Worm (Caenorhabditis elegans) whole organism, L4/young adult: Measurements from ENCODE around the gene C09G9.1.

Experiments used
- W03F9.2 ChIP-seq: fragments of 150-350 bp; optimal IDR thresholded peaks from 2 replicates; lab custom pipeline; 2014; ENCODE audit warnings: missing biosample characterization, missing genetic modification characterization
- him-1 ChIP-seq: sonication (generic microtip); optimal IDR thresholded peaks from 2 replicates; lab custom pipeline; 2016; ENCODE audit warnings: missing genotype, missing genetic modification reagents, missing genetic modification characterization, missing compliant biosample characterization

DNA sequence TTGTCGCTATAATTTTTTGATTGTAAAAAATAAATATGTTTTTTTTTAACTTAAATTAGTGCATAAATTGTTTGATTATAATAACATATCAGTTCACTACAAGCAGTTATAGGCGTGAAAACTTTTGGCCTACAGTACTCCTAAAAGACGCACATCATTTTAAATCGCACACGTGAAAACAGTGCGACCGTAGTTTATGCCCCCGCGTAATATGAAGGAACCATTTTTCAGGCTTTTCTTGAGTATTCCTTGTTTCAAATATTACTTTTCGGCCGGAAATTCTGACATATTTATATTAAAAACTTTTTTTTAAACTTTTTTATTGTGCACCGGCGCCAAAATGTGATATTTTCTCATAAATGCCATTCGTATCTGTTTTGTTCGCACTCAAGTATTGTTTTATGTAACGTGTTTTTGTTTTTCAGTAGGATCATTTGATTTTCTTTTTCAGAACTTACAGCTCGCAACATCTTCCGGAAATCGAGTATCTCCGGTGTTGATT lies 23.3 kb upstream of the C09G9.1 start, which contains the start of gene oma-1:
- TF ChIP-seq W03F9.2 (tag; lab: Kevin White, UChicago), result peak; percentile 26
- no peak for TF ChIP-seq him-1
